Worm (Caenorhabditis elegans) whole organism, L2 larva: ENCODE data around the gene F48B9.8.

Source experiments
- aly-2 ChIP-seq: fragments of 150-350 bp; optimal IDR thresholded peaks from 2 replicates; lab custom pipeline; 2014; ENCODE audit warnings: missing biosample characterization, missing genetic modification characterization
- nhr-11 ChIP-seq: fragments of 150-350 bp; optimal IDR thresholded peaks from 2 replicates; lab custom pipeline; 2014; ENCODE audit warnings: missing biosample characterization, missing genetic modification characterization
- unc-39 ChIP-seq: fragments of 150-350 bp; optimal IDR thresholded peaks from 2 replicates; lab custom pipeline; 2014; ENCODE audit warnings: missing biosample characterization, missing genetic modification characterization
- unc-62 ChIP-seq: fragments of 150-350 bp; optimal IDR thresholded peaks from 2 replicates; lab custom pipeline; 2014; ENCODE audit warnings: missing biosample characterization, missing genetic modification reagents, missing genetic modification characterization

DNA sequence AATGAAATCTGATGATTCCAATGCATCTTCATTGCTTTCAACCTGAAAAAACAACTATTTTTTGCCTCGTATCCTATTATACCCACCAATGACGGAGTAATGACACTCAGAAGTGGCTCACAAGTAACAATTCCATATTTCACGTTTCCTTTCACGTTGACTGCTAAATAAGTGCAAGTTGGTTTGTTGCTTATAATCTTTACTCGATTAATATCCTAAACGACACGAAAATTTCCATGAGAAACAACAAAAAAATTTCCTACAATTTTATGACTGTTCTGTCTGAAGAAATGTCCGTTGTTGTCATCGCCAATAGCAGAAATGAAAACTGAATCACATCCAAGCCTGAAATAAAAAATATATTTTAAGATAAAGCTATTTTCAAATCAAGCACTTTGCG lies 21.2 kb upstream of the F48B9.8 start:
- TF ChIP-seq unc-39 (no peak), unc-62 (GFP tag; lab: Kevin White, UChicago) (no peak), aly-2 (tag; lab: Kevin White, UChicago) (no peak), nhr-11 (tag; lab: Kevin White, UChicago) (no peak)
